Fruit fly (Drosophila melanogaster) whole organism: Measurements from ENCODE around the gene CG5611.

Source experiments
- CG8478 ChIP-seq: fragments of >200 bp; optimal IDR thresholded peaks from 2 replicates; lab custom pipeline; 2018; ENCODE audit warnings: inconsistent platforms
- Dll ChIP-seq: fragments of >200 bp; optimal IDR thresholded peaks from 2 replicates; lab custom pipeline; 2017
- EcR ChIP-seq, 2 experiments: fragments of >200 bp; optimal IDR thresholded peaks; 2 replicates each; lab custom pipeline; 2017; ENCODE audit warnings: missing biosample characterization in 2 of 2, missing genetic modification characterization in 2 of 2, missing genetic modification reagents in 2 of 2
- pan ChIP-seq: fragments of >200 bp; optimal IDR thresholded peaks from 2 replicates; lab custom pipeline; 2017
- psq ChIP-seq: fragments of >200 bp; optimal IDR thresholded peaks from 2 replicates; lab custom pipeline; 2017
- usp ChIP-seq: fragments of >200 bp; optimal IDR thresholded peaks from 2 replicates; lab custom pipeline; 2017; ENCODE audit warnings: missing biosample characterization, missing genetic modification characterization, mixed read lengths

CG5611 gene

DNA sequence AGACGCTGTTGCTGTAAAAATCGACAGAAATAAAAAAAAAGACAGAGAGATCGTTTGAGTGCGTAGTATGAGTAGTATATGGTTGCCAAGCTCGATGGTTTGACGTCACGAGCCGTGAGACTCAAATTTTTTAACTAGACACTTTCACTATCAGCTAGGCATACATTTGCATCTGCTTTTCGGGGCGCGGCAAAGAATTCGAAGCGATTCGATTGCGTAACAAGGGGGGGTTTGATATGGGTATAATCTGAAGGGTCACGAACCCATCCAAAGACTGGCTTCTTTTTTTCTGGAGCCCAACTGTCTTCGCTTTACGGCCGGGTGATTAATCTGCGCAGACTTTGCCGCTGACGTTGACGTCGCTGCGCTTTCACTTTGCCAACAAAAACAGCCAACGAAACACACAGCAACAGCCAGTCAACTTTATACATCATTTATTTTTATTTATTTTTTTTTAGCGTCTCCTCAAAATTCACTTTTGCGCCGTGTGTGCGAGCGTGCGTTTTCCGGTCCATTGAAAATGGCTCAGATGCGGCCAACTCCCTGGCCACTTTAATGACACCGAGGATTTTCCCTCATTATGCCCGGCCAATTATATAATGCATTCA lies 42.2 kb downstream of the CG5611 start:
- TF ChIP-seq Dll (no peak), EcR (GFP tag; optimal IDR thresholded peaks at IDR 0.05; lab: Kevin White, UChicago) (no peak), CG8478 (lab: Kevin White, UChicago) (no peak)

DNA sequence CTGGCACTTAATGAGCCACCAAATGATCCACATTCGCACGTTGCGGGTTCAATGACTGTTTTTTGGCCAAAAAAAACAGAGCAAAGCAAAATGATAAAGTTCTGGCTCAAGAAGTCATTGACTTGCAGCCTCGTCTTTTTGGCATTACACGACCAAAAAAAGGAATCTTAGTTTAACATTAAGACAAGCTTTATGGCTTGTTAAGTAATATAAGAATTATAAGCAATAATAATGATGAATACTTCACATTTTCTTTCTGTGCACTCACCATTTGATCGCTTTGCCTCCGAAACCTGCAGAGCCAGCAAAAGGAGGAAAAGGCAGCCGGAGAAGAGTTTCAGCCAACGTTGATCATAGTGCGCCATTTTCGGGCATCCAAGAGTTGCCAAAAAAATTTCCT lies 42.7 kb downstream of the CG5611 start:
- TF ChIP-seq CG8478 (lab: Kevin White, UChicago): no peak
- TF ChIP-seq EcR (GFP tag; optimal IDR thresholded peaks at IDR 0.05; lab: Kevin White, UChicago): no peak
- TF ChIP-seq pan (lab: Kevin White, UChicago): no peak
- no peak for TF ChIP-seq psq (lab: Kevin White, UChicago)
- TF ChIP-seq Dll: no peak
- no peak for TF ChIP-seq usp (GFP tag; lab: Kevin White, UChicago)
